Fruit fly (Drosophila melanogaster) whole organism, wandering third instar larva: Measurements from ENCODE around the gene Hou.

Experiments used
- GATAd ChIP-seq: sonication (Bioruptor generic); optimal IDR thresholded peaks from 2 replicates; lab custom pipeline; 2016; ENCODE audit warnings: missing biosample characterization, missing genetic modification characterization
- lola ChIP-seq: fragments of >200 bp; optimal IDR thresholded peaks from 2 replicates; lab custom pipeline; 2017; ENCODE audit warnings: missing biosample characterization, missing genetic modification characterization

- TF ChIP-seq GATAd (GFP tag; lab: Kevin White, UChicago) (no peak), lola (no peak)
These were observed 11.8 kb upstream of the Hou start, which contains the start of gene CG6696 for dm6 chrX:18662053-18662452.
